Worm (Caenorhabditis elegans): ENCODE results near the gene eef-1B.1.
"Not testable (repeated sequence)": the region's sequence is repeated elsewhere in the genome, so short reads cannot be mapped to it uniquely, and the experiment has no call there.

The eef-1B.1 gene

ce11 chrIII:7972061-7972460 lies 1.1 kb downstream of the eef-1B.1 start, which contains the start of gene F54H12.5 (continued):
- TF ChIP-seq Y53G8AR.9 (GFP tag; conservative IDR thresholded peaks at IDR 0.05) (0 out of 2 replicates have a peak, but pooled peaks have one; percentile 36), nhr-27 (tag; optimal IDR thresholded peaks at IDR 0.05) (no peak), ccch-3 (GFP tag; optimal IDR thresholded peaks at IDR 0.05) (no peak), ztf-6 (GFP tag; IDR thresholded peaks at IDR 0.05) (no peak), bed-1 (GFP tag; IDR thresholded peaks at IDR 0.05) (no peak), nfyb-1 (GFP tag; IDR thresholded peaks at IDR 0.05) (no peak), Y67H2A.10 (GFP tag; conservative IDR thresholded peaks at IDR 0.05) (no peak), ztf-28 (GFP tag; IDR thresholded peaks at IDR 0.05) (no peak), ama-1 (optimal IDR thresholded peaks at IDR 0.05) (no peak), ama-1 (GFP tag; optimal IDR thresholded peaks at IDR 0.05) (peak in 1 of 2 experiments; percentile 15), madf-6 (GFP tag; IDR thresholded peaks at IDR 0.05) (peak; percentile 39; the same call in 1 of the 2 replicates), lsy-27 (tag; optimal IDR thresholded peaks at IDR 0.05; ENCODE audit: borderline replicate concordance, insufficient read depth) (no peak), zfh-2 (GFP tag; conservative IDR thresholded peaks at IDR 0.05) (no peak), ztf-3 (GFP tag; optimal IDR thresholded peaks at IDR 0.05) (no peak), ztf-26 (tag; optimal IDR thresholded peaks at IDR 0.05) (no peak), hrde-1 (tag; optimal IDR thresholded peaks at IDR 0.05; ENCODE audit: borderline replicate concordance) (peak; percentile 31)

- TF ChIP-seq him-1 (tag; optimal IDR thresholded peaks at IDR 0.05) (no peak), sea-2 (GFP tag; IDR thresholded peaks at IDR 0.05) (no peak), D2030.7 (GFP tag; IDR thresholded peaks at IDR 0.05) (no peak), tbp1 (GFP tag; optimal IDR thresholded peaks at IDR 0.05) (no peak), B0261.1 (tag; optimal IDR thresholded peaks at IDR 0.05) (no peak), B0336.3 (GFP tag; IDR thresholded peaks at IDR 0.05) (no peak), repo-1 (tag; optimal IDR thresholded peaks at IDR 0.05) (no peak), lin-35 (GFP tag; optimal IDR thresholded peaks at IDR 0.05) (no peak), akir-1 (GFP tag; optimal IDR thresholded peaks at IDR 0.05) (no peak), ceh-40 (GFP tag; IDR thresholded peaks at IDR 0.05) (no peak), ceh-100 (GFP tag; IDR thresholded peaks at IDR 0.05) (no peak), F52B5.7 (tag; optimal IDR thresholded peaks at IDR 0.05) (no peak), hlh-26 (GFP tag; conservative IDR thresholded peaks at IDR 0.05) (no peak)
Observed at ce11 chrIII:7969121-7969520, 4.1 kb downstream of the eef-1B.1 start, which contains the start of the genes F54H12.8 and F54H12.7. Gene F54H12.8, minus strand, starts transcription at chrIII:7969221. Gene F54H12.7, plus strand, starts transcription at chrIII:7969349.

- TF ChIP-seq lin-26 (GFP tag; IDR thresholded peaks at IDR 0.05): peak; percentile 44; the same call in 1 of the 2 replicates
- TF ChIP-seq tbp1 (GFP tag; optimal IDR thresholded peaks at IDR 0.05): peak; percentile 14
- peak; percentile 57 for TF ChIP-seq hmg-1.2 (GFP tag; IDR thresholded peaks at IDR 0.05)
- peak; percentile 46; the same call in 1 of the 2 replicates for TF ChIP-seq madf-6 (GFP tag; IDR thresholded peaks at IDR 0.05)
- peak; percentile 31 for TF ChIP-seq ztf-18 (tag; optimal IDR thresholded peaks at IDR 0.05)
- TF ChIP-seq B0261.1 (tag; optimal IDR thresholded peaks at IDR 0.05): peak; percentile 38
- peak; percentile 23 for TF ChIP-seq rpc-1 (optimal IDR thresholded peaks at IDR 0.05)
- peak; percentile 66 for TF ChIP-seq rpc-1 (tag; optimal IDR thresholded peaks at IDR 0.05)
Observed at ce11 chrIII:7965946-7966692, 7.1 kb downstream of the eef-1B.1 start.

ce11 chrIII:7964281-7964680 lies 8.9 kb downstream of the eef-1B.1 start, which contains the start of gene F54H12.2:
Gene F54H12.2, plus strand, starts transcription at chrIII:7964581.
- not testable (repeated sequence) for TF ChIP-seq hmg-20 (GFP tag; IDR thresholded peaks at IDR 0.05); mxl-1 (tag; optimal IDR thresholded peaks at IDR 0.05); K11D2.4 (GFP tag; IDR thresholded peaks at IDR 0.05)
